Worm (Caenorhabditis elegans): ENCODE measurements around the gene hrg-5.

DNA sequence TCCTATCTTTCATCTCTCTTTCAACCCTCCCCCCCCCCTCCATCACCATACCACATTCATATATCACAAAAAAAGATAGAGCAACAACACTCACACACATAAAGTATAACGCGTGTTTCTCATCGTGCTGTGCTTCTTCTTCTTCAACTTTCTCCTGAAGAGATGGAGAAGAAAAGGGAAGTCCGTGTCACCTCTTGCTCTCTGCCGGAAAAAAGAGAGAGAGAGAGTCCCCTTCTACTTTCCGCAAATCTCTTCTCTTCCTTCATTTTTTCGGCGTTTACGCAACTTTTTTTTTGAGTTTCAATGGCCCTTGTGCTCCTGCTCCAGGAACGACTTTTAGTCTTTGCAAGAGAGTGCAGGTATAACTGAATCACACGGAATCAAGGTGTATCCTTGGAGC, 49.5 kb downstream of the hrg-5 start:
- no peak for TF ChIP-seq lin-13 (GFP tag; optimal IDR thresholded peaks at IDR 0.05)
- peak; percentile 6 for TF ChIP-seq fkh-8 (tag; optimal IDR thresholded peaks at IDR 0.05)
- TF ChIP-seq nhr-77 (tag; optimal IDR thresholded peaks at IDR 0.05) = no peak
- TF ChIP-seq irx-1 (tag; optimal IDR thresholded peaks at IDR 0.05) = no peak
- no peak for TF ChIP-seq elt-2 (tag; optimal IDR thresholded peaks at IDR 0.05)
- no peak for TF ChIP-seq vab-15 (tag; optimal IDR thresholded peaks at IDR 0.05)
